Worm (Caenorhabditis elegans): Measurements from ENCODE around the gene hpl-1.

DNA sequence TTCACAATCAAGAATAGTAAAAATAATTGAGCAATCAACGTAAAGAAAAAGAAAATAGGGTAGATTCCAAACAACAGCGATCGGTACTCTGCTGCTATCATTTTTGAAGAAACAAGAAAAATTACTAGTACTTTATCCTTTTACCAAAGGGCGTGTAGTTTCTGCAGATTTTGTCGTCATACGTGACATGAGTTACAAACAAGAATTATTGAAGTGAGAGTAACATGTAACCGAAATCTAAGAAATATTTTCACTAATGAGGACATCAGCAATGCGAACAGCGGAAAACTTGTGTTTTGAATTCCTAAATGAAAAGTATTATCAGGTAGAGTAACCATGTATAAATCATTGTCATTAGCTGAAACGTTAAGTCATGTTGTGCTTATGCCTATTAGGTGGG is 49.5 kb downstream of the hpl-1 start, which contains the start of gene srd-36:
- TF ChIP-seq aly-2 (tag; optimal IDR thresholded peaks at IDR 0.05) (no peak), nhr-23 (tag; optimal IDR thresholded peaks at IDR 0.05) (no peak), fos-1 (tag; optimal IDR thresholded peaks at IDR 0.05) (no peak), ztf-11 (tag; optimal IDR thresholded peaks at IDR 0.05) (no peak), sma-9 (GFP tag; optimal IDR thresholded peaks at IDR 0.05) (no peak), sma-9 (tag; optimal IDR thresholded peaks at IDR 0.05) (no peak), unc-55 (GFP tag; optimal IDR thresholded peaks at IDR 0.05) (no peak)

Measured in whole organism, L2 larva.